Worm (Caenorhabditis elegans) whole organism, mixed stage, embryonic: ENCODE measurements around the gene F10G7.5.

Source experiments
- M03D4.4 ChIP-seq: sonication (generic microtip); optimal IDR thresholded peaks from 2 replicates; lab custom pipeline; 2017; ENCODE audit warnings: mild to moderate bottlenecking, missing genetic modification characterization, missing compliant biosample characterization
- bed-3 ChIP-seq: fragments of 200-800 bp; sonication (Bioruptor generic); optimal IDR thresholded peaks from 3 replicates; lab custom pipeline; 2018; ENCODE audit warnings: mild to moderate bottlenecking, missing genetic modification characterization, moderate library complexity, missing compliant biosample characterization
- blmp-1 ChIP-seq: fragments of 150-350 bp; optimal IDR thresholded peaks from 2 replicates; lab custom pipeline; 2014; ENCODE audit warnings: missing biosample characterization, missing genetic modification characterization
- ceh-39 ChIP-seq: fragments of 150-350 bp; optimal IDR thresholded peaks from 2 replicates; lab custom pipeline; 2014; ENCODE audit warnings: missing biosample characterization, missing genetic modification characterization
- ceh-43 ChIP-seq: fragments of 200-800 bp; sonication (Bioruptor generic); optimal IDR thresholded peaks from 2 replicates; lab custom pipeline; 2018; ENCODE audit warnings: mild to moderate bottlenecking, missing genetic modification characterization, moderate library complexity, missing compliant biosample characterization
- ces-1 ChIP-seq: fragments of 150-350 bp; optimal IDR thresholded peaks from 2 replicates; lab custom pipeline; 2014; ENCODE audit warnings: missing biosample characterization, missing genetic modification reagents, missing genetic modification characterization
- cnd-1 ChIP-seq: fragments of 200-800 bp; sonication (Bioruptor generic); optimal IDR thresholded peaks from 2 replicates; lab custom pipeline; 2018; ENCODE audit warnings: mild to moderate bottlenecking, missing genetic modification characterization, missing compliant biosample characterization
- drap-1 ChIP-seq: fragments of 200-800 bp; sonication (Bioruptor generic); optimal IDR thresholded peaks from 3 replicates; lab custom pipeline; 2018; ENCODE audit warnings: mild to moderate bottlenecking, missing genetic modification characterization, missing compliant biosample characterization
- elt-1 ChIP-seq: sonication (generic microtip); optimal IDR thresholded peaks from 2 replicates; lab custom pipeline; 2017; ENCODE audit warnings: missing genetic modification characterization, mild to moderate bottlenecking, missing compliant biosample characterization, antibody characterized with exemption, moderate library complexity, borderline replicate concordance; ENCODE audit not compliant: insufficient read depth
- elt-3 ChIP-seq: fragments of 150-350 bp; optimal IDR thresholded peaks from 2 replicates; lab custom pipeline; 2014; ENCODE audit warnings: missing biosample characterization, missing genetic modification characterization
- flh-1 ChIP-seq: fragments of 200-800 bp; sonication (Bioruptor generic); optimal IDR thresholded peaks from 2 replicates; lab custom pipeline; 2018; ENCODE audit warnings: mild to moderate bottlenecking, missing genetic modification characterization, moderate library complexity, missing compliant biosample characterization
- ham-2 ChIP-seq: fragments of 200-800 bp; sonication (Bioruptor generic); optimal IDR thresholded peaks from 2 replicates; lab custom pipeline; 2018; ENCODE audit warnings: mild to moderate bottlenecking, missing genetic modification characterization, missing compliant biosample characterization
- hlh-1 ChIP-seq: fragments of 150-350 bp; optimal IDR thresholded peaks from 2 replicates; lab custom pipeline; 2014; ENCODE audit warnings: missing biosample characterization, missing genetic modification reagents, missing genetic modification characterization
- lin-13 ChIP-seq: fragments of 150-350 bp; optimal IDR thresholded peaks from 2 replicates; lab custom pipeline; 2014; ENCODE audit warnings: missing biosample characterization, missing genetic modification characterization
- lsy-2 ChIP-seq: fragments of 150-350 bp; optimal IDR thresholded peaks from 2 replicates; lab custom pipeline; 2014; ENCODE audit warnings: missing biosample characterization, missing genetic modification characterization
- mab-5 ChIP-seq: fragments of 150-350 bp; optimal IDR thresholded peaks from 2 replicates; lab custom pipeline; 2014; ENCODE audit warnings: missing biosample characterization, missing genetic modification characterization
- mep-1 ChIP-seq: fragments of 150-350 bp; optimal IDR thresholded peaks from 2 replicates; lab custom pipeline; 2017; ENCODE audit warnings: missing biosample characterization, missing genetic modification reagents, missing genetic modification characterization, inconsistent platforms
- mls-2 ChIP-seq: sonication (generic microtip); optimal IDR thresholded peaks from 2 replicates; lab custom pipeline; 2016; ENCODE audit warnings: mild to moderate bottlenecking, missing genetic modification characterization, moderate library complexity, missing compliant biosample characterization
- nhr-12 ChIP-seq: fragments of 150-350 bp; optimal IDR thresholded peaks from 2 replicates; lab custom pipeline; 2014; ENCODE audit warnings: missing biosample characterization, missing genetic modification characterization
- nhr-28 ChIP-seq: fragments of 150-350 bp; optimal IDR thresholded peaks from 2 replicates; lab custom pipeline; 2014; ENCODE audit warnings: missing biosample characterization, missing genetic modification characterization
- nhr-76 ChIP-seq: sonication (generic microtip); optimal IDR thresholded peaks from 2 replicates; lab custom pipeline; 2017; ENCODE audit warnings: missing biosample characterization, missing genetic modification characterization
- pha-4 ChIP-seq: fragments of 150-350 bp; optimal IDR thresholded peaks from 2 replicates; lab custom pipeline; 2018; ENCODE audit warnings: missing biosample characterization, missing genetic modification reagents, missing genetic modification characterization
- sem-2 ChIP-seq: fragments of 200-800 bp; sonication (Bioruptor generic); optimal IDR thresholded peaks from 2 replicates; lab custom pipeline; 2018; ENCODE audit warnings: mild to moderate bottlenecking, missing genetic modification characterization, missing compliant biosample characterization
- snpc-4 ChIP-seq: fragments of 150-350 bp; optimal IDR thresholded peaks from 2 replicates; lab custom pipeline; 2014; ENCODE audit warnings: missing biosample characterization, missing genetic modification characterization
- tbx-8 ChIP-seq: fragments of 200-800 bp; sonication (Bioruptor generic); optimal IDR thresholded peaks from 2 replicates; lab custom pipeline; 2018; ENCODE audit warnings: mild to moderate bottlenecking, missing genetic modification characterization, moderate library complexity, missing compliant biosample characterization
- unc-120 ChIP-seq: sonication (generic microtip); optimal IDR thresholded peaks from 2 replicates; lab custom pipeline; 2017; ENCODE audit warnings: missing genetic modification characterization, missing compliant biosample characterization; ENCODE audit not compliant: poor library complexity, severe bottlenecking
- unc-62 ChIP-seq: fragments of 150-350 bp; optimal IDR thresholded peaks from 2 replicates; lab custom pipeline; 2014; ENCODE audit warnings: missing biosample characterization, missing genetic modification reagents, missing genetic modification characterization
- zip-8 ChIP-seq: fragments of 150-350 bp; optimal IDR thresholded peaks from 2 replicates; lab custom pipeline; 2014; ENCODE audit warnings: missing biosample characterization, missing genetic modification characterization
- ztf-11 ChIP-seq: fragments of 150-350 bp; optimal IDR thresholded peaks from 2 replicates; lab custom pipeline; 2014; ENCODE audit warnings: missing biosample characterization, missing genetic modification characterization

Gene F10G7.5

DNA sequence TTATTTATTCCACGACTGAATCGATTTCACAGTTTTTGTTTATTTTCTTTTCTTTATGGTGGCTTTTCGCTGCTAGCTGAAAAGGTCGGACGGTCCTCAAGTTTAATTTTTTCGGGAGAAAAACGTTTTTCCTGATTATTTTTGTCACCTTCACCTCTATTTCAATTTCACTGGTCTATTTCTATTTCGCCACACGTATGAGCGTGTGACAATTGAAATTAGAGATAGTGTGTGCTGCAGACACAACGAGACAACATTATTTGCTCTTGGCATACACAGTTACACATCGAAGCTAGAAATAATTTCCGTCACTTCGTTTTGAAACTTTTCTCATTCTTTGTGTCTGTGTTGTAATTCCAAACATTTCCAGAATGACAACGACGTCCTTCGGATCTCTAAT, 22.5 kb downstream of the F10G7.5 start, which contains the start of gene F41C3.8:
Gene F41C3.8, plus strand, starts transcription at position 371 of the 400 bp plus-strand sequence.
- TF ChIP-seq ceh-39 (tag; lab: Kevin White, UChicago) (no peak), pha-4 (tag; lab: Kevin White, UChicago) (no peak), nhr-12 (tag; lab: Kevin White, UChicago) (no peak), bed-3 (no peak), ceh-43 (no peak), lin-13 (no peak), ztf-11 (tag; lab: Kevin White, UChicago) (no peak), ces-1 (GFP tag; lab: Kevin White, UChicago) (no peak), snpc-4 (tag; lab: Kevin White, UChicago) (no peak), zip-8 (tag; lab: Kevin White, UChicago) (no peak), M03D4.4 (tag; lab: Kevin White, UChicago) (no peak), mls-2 (tag; lab: Kevin White, UChicago) (no peak)

DNA sequence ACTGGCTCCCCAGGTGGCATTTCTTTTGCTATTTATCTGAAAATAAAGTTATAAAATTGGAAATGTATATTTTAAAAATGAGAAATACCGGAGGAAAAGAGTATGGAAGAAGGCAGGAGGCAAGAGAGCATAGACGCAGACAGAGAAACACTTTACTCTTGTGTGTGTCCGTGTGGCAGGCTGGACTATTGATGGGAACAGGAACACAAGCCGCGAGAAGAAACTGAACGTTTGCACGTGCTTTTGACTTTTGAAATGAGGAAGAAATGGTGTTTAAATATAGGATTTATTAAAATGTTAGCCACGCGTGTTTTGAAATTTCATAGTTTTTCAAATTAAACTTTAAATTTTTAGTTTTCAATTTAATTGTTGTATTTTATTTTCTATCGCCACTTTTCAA, 32.9 kb downstream of the F10G7.5 start, which contains the start of gene F10G7.10:
Gene F10G7.10, minus strand, starts transcription at position 145 of the 400 bp plus-strand sequence.
- TF ChIP-seq hlh-1 (tag; lab: Kevin White, UChicago), result peak; percentile 12
- TF ChIP-seq elt-1 (tag; lab: Kevin White, UChicago), result no peak

DNA sequence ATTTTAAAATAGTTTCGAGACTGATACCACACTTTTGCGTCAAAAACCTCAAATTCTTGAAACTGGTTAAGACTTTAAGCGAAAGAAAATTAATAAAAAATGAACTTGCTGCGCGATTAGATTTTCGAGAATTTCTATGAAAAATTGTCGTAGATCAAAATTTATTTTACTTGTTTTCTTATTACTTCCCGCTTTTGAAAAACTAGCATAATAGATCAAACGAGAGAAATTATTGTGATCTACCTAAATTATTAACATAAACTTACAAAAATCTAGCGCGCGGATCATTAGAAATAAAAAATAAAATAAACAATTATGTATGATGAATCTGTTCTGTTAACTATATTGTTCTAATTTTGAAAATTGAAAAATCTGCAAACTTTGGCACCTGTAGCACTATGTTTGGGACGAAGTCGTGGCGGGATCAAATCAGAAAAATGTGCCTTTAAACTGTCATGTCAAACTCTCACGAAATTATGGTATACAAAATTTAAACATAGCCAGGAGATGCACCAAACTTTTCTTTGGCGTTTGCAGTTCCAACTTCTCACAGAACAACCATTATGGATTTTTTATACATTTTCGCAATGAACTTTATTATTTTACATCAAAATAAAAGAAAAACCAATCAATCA, 33.7 kb downstream of the F10G7.5 start:
- no peak for TF ChIP-seq nhr-76 (tag; lab: Kevin White, UChicago)
- no peak for TF ChIP-seq unc-120 (tag; lab: Kevin White, UChicago)
- no peak for TF ChIP-seq unc-62 (GFP tag; lab: Kevin White, UChicago)
- TF ChIP-seq ceh-43, result no peak

DNA sequence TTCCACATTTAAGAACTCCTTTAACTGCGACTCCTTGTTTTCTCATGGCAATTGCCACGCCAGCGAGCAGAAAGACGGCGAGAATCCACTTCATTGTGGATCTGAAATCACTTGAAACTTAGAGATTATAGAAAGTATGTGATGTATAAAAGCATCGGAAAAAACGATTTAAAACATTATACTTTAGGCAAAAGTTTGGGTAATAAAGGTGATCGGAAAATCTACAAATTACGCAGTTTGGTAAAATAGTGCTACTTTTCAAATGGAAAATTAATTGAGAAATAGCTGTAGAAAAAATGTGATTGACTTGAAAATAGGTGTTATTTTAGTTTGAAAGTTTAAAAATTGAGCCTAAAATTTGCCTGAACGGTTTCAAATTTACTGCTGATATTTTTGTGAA, 34.6 kb downstream of the F10G7.5 start, which contains the start of gene ttr-41:
Gene ttr-41, minus strand, starts transcription at position 101 of the 400 bp plus-strand sequence.
- TF ChIP-seq drap-1 (GFP tag; lab: Kevin White, UChicago) (no peak), nhr-28 (no peak)

DNA sequence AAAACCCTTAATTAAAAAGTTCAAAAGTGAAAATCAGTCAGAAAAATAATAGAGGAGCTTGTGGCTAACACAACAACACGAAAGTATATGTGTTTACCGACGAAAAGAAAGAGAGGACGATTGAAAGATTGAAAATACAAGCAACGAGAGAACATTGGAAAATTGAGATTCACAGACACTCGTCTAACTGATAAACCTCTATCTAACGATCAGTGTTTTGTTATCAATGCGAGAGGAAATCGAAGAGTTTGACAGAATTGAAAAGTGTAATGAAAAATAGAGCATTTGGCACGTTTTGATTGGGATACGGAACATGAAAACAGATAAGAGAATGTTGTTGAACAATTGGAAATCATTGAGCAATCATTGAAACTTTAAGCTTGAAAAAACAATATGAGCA, 35.5 kb downstream of the F10G7.5 start:
- TF ChIP-seq snpc-4 (tag; lab: Kevin White, UChicago), result no peak
- no peak for TF ChIP-seq bed-3
- no peak for TF ChIP-seq mab-5 (tag; lab: Kevin White, UChicago)

DNA sequence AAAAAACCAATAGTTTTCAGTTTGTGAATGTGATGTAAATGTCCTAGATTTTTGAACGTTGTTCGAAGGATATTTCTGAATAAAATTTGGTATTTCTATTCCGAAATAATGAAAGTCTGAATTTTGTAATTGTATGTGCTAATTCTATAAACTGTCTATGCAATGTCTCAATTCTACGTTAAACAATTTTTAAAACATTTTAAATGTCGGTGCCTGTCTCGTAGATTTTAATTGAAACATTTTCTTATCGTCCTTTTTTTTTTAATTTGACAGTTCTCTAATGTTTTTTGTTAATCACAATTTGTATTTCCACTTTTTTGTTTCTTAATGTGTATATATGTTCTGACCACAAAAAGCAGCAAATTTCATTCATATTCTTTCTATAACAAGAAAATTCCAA, 36.5 kb downstream of the F10G7.5 start, which contains the start of gene F41C3.7:
Gene F41C3.7, plus strand, starts transcription at position 301 of the 400 bp plus-strand sequence.
- TF ChIP-seq zip-8 (tag; lab: Kevin White, UChicago) (no peak), sem-2 (GFP tag; lab: Kevin White, UChicago) (no peak), ceh-39 (tag; lab: Kevin White, UChicago) (no peak), tbx-8 (GFP tag; lab: Kevin White, UChicago) (no peak), nhr-28 (no peak), cnd-1 (no peak), blmp-1 (tag; lab: Kevin White, UChicago) (no peak), elt-3 (tag; lab: Kevin White, UChicago) (no peak), nhr-76 (tag; lab: Kevin White, UChicago) (no peak), lin-13 (no peak), mep-1 (tag; lab: Kevin White, UChicago) (no peak), ztf-11 (tag; lab: Kevin White, UChicago) (no peak), nhr-12 (tag; lab: Kevin White, UChicago) (no peak), hlh-1 (tag; lab: Kevin White, UChicago) (no peak), bed-3 (no peak), flh-1 (GFP tag; lab: Kevin White, UChicago) (no peak), lsy-2 (tag; lab: Kevin White, UChicago) (no peak), unc-62 (GFP tag; lab: Kevin White, UChicago) (no peak), ces-1 (GFP tag; lab: Kevin White, UChicago) (no peak), ham-2 (no peak)
